Fruit fly (Drosophila melanogaster) whole organism, pupa: ENCODE data around the gene CG9733.

Experiments used
- CG15710 ChIP-seq: fragments of 200-800 bp; sonication (Bioruptor generic); optimal IDR thresholded peaks from 2 replicates; lab custom pipeline; 2018; ENCODE audit warnings: missing biosample characterization, mild to moderate bottlenecking, missing genetic modification characterization, moderate library complexity
- CG17806 ChIP-seq: fragments of 200-800 bp; sonication (Bioruptor generic); optimal IDR thresholded peaks from 2 replicates; lab custom pipeline; 2018; ENCODE audit warnings: missing biosample characterization, mild to moderate bottlenecking, missing genetic modification characterization, moderate library complexity
- CG34367 ChIP-seq: fragments of 200-800 bp; sonication (Bioruptor generic); optimal IDR thresholded peaks from 2 replicates; lab custom pipeline; 2018; ENCODE audit warnings: missing biosample characterization, mild to moderate bottlenecking, missing genetic modification characterization
- CG4496 ChIP-seq: fragments of 200-800 bp; sonication (Bioruptor generic); IDR thresholded peaks from 3 replicates; pipeline ENCODE4 v1.3.6; 2022; ENCODE audit warnings: missing biosample characterization, missing genetic modification characterization
- CG8159 ChIP-seq: fragments of 200-800 bp; sonication (Bioruptor generic); optimal IDR thresholded peaks from 3 replicates; lab custom pipeline; 2018; ENCODE audit warnings: missing biosample characterization, mild to moderate bottlenecking, missing genetic modification characterization, moderate library complexity
- EcR ChIP-seq: fragments of 200-800 bp; sonication (Bioruptor generic); optimal IDR thresholded peaks from 3 replicates; lab custom pipeline; 2019; ENCODE audit warnings: missing biosample characterization, missing genetic modification characterization, mild to moderate bottlenecking, moderate library complexity, missing genetic modification reagents
- Snoo ChIP-seq: fragments of 200-800 bp; sonication (Bioruptor generic); optimal IDR thresholded peaks from 3 replicates; lab custom pipeline; 2017; ENCODE audit warnings: missing biosample characterization, mild to moderate bottlenecking, missing genetic modification characterization, inconsistent platforms
- gl ChIP-seq: fragments of 200-800 bp; sonication (Bioruptor generic); optimal IDR thresholded peaks from 2 replicates; lab custom pipeline; 2018; ENCODE audit warnings: missing biosample characterization, mild to moderate bottlenecking, missing genetic modification characterization

dm6 chr3R:30265420-30265819 lies 18.9 kb upstream of the CG9733 start:
- TF ChIP-seq CG34367 (tag; lab: Kevin White, UChicago) = peak; percentile 98
- TF ChIP-seq CG15710 (tag; lab: Kevin White, UChicago) = peak; percentile 99
- peak; percentile 94 for TF ChIP-seq gl (tag; lab: Kevin White, UChicago)
- TF ChIP-seq Snoo (tag; lab: Kevin White, UChicago) = peak; percentile 65
- peak; percentile 97 for TF ChIP-seq CG17806
- TF ChIP-seq CG4496 (GFP tag; lab: Robert Waterston, UW) = peak; percentile 99
- TF ChIP-seq CG8159 (tag; lab: Kevin White, UChicago) = peak; percentile 94
- TF ChIP-seq EcR (GFP tag; lab: Kevin White, UChicago) = peak; percentile 39
